Worm (Caenorhabditis elegans): ENCODE measurements around the gene clc-9.

DNA sequence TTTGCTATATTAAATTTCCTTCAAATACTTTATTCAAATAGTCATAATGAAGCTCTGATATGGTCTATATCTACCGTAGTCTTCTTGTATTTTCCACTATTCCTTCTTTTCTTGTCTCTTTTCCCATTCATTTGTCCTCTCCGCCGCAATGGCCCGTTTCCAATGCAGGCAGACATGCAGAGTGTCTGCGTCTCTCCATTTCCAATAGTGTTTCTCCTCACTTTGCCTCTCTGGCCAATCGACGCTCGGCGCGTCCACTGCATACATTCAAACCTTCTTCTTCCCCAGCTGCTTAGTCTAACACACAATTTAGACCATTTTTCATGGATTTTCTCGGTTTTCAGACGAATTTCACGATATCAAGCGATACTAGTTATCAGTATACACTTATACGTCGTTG, 12.5 kb downstream of the clc-9 start:
- no peak for TF ChIP-seq W03F9.2 (tag; optimal IDR thresholded peaks at IDR 0.05)
- TF ChIP-seq him-1 (tag; optimal IDR thresholded peaks at IDR 0.05): no peak

Data from whole organism, L4/young adult.